Fruit fly (Drosophila melanogaster) whole organism, embryonic: ENCODE results near the gene CG32161.

ENCODE experiments used
- BtbVII ChIP-seq: fragments of 200-800 bp; sonication (Bioruptor generic); optimal IDR thresholded peaks from 3 replicates; lab custom pipeline; 2017; ENCODE audit warnings: missing biosample characterization, mild to moderate bottlenecking, missing genetic modification characterization
- Bteb2 ChIP-seq: fragments of 200-800 bp; sonication (Bioruptor generic); optimal IDR thresholded peaks from 2 replicates; lab custom pipeline; 2016; ENCODE audit warnings: missing biosample characterization, missing genetic modification characterization
- CG10209 ChIP-seq: fragments of 200-800 bp; sonication (Bioruptor generic); optimal IDR thresholded peaks from 3 replicates; lab custom pipeline; 2017; ENCODE audit warnings: missing biosample characterization, mild to moderate bottlenecking, missing genetic modification characterization, missing genetic modification reagents
- CG10274 ChIP-seq: fragments of 200-800 bp; sonication (Bioruptor generic); optimal IDR thresholded peaks from 3 replicates; lab custom pipeline; 2017; ENCODE audit warnings: missing biosample characterization, mild to moderate bottlenecking, missing genetic modification characterization
- CG10959 ChIP-seq: fragments of 200-800 bp; sonication (Bioruptor generic); IDR thresholded peaks from 2 replicates; pipeline ENCODE4 v1.3.6; 2022; ENCODE audit warnings: missing biosample characterization, missing genetic modification characterization
- CG11504 ChIP-seq: fragments of 200-800 bp; sonication (Bioruptor generic); optimal IDR thresholded peaks from 3 replicates; lab custom pipeline; 2019; ENCODE audit warnings: missing biosample characterization, mild to moderate bottlenecking, missing genetic modification characterization, moderate library complexity
- CG11560 ChIP-seq: fragments of 200-800 bp; sonication (Bioruptor generic); IDR thresholded peaks from 3 replicates; pipeline ENCODE4 v1.3.6; 2022; ENCODE audit warnings: missing biosample characterization, missing genetic modification characterization
- CG11696 ChIP-seq: fragments of 200-800 bp; sonication (Bioruptor generic); IDR thresholded peaks from 2 replicates; pipeline ENCODE4 v1.3.6; 2022; ENCODE audit warnings: missing biosample characterization, missing genetic modification characterization
- CG13424 ChIP-seq: fragments of 200-800 bp; sonication (Bioruptor generic); optimal IDR thresholded peaks from 2 replicates; lab custom pipeline; 2019; ENCODE audit warnings: missing biosample characterization, mild to moderate bottlenecking, missing genetic modification characterization, moderate library complexity
- CG14667 ChIP-seq: fragments of 200-800 bp; sonication (Bioruptor generic); IDR thresholded peaks from 2 replicates; pipeline ENCODE4 v1.3.6; 2022; ENCODE audit warnings: missing biosample characterization, missing genetic modification characterization
- CG1832 ChIP-seq: fragments of 200-800 bp; sonication (Bioruptor generic); optimal IDR thresholded peaks from 2 replicates; lab custom pipeline; 2017; ENCODE audit warnings: missing biosample characterization, mild to moderate bottlenecking, missing genetic modification characterization, inconsistent platforms
- CG18599 ChIP-seq: fragments of 200-800 bp; sonication (Bioruptor generic); optimal IDR thresholded peaks from 3 replicates; lab custom pipeline; 2017; ENCODE audit warnings: missing biosample characterization, missing genetic modification characterization, mild to moderate bottlenecking, moderate library complexity, missing genetic modification reagents
- CG2199 ChIP-seq: fragments of 200-800 bp; sonication (Bioruptor generic); IDR thresholded peaks from 3 replicates; pipeline ENCODE4 v1.3.6; 2022; ENCODE audit warnings: missing biosample characterization, missing genetic modification characterization
- CG30020 ChIP-seq: fragments of 200-800 bp; optimal IDR thresholded peaks from 2 replicates; lab custom pipeline; 2019; ENCODE audit warnings: missing biosample characterization, mild to moderate bottlenecking, missing genetic modification characterization, moderate library complexity
- CG34376 ChIP-seq: fragments of 200-800 bp; sonication (Bioruptor generic); optimal IDR thresholded peaks from 2 replicates; lab custom pipeline; 2018; ENCODE audit warnings: missing biosample characterization, mild to moderate bottlenecking, missing genetic modification characterization
- CG4282 ChIP-seq: fragments of 200-800 bp; sonication (Bioruptor generic); optimal IDR thresholded peaks from 2 replicates; lab custom pipeline; 2016; ENCODE audit warnings: missing biosample characterization, missing genetic modification characterization
- CG4707 ChIP-seq: fragments of 200-800 bp; sonication (Bioruptor generic); optimal IDR thresholded peaks from 2 replicates; lab custom pipeline; 2018; ENCODE audit warnings: missing biosample characterization, mild to moderate bottlenecking, missing genetic modification characterization, moderate library complexity
- CG7372 ChIP-seq: fragments of 200-800 bp; sonication (Bioruptor generic); IDR thresholded peaks from 2 replicates; pipeline ENCODE4 v1.3.6; 2022; ENCODE audit warnings: missing biosample characterization, missing genetic modification characterization
- CG7745 ChIP-seq: fragments of 200-800 bp; sonication (Bioruptor generic); optimal IDR thresholded peaks from 2 replicates; lab custom pipeline; 2018; ENCODE audit warnings: missing biosample characterization, mild to moderate bottlenecking, missing genetic modification characterization, moderate library complexity
- CG8281 ChIP-seq: fragments of 200-800 bp; sonication (Bioruptor generic); optimal IDR thresholded peaks from 2 replicates; lab custom pipeline; 2018; ENCODE audit warnings: missing biosample characterization, mild to moderate bottlenecking, missing genetic modification characterization, moderate library complexity
- CG9609 ChIP-seq: fragments of 200-800 bp; sonication (Bioruptor generic); optimal IDR thresholded peaks from 3 replicates; lab custom pipeline; 2016; ENCODE audit warnings: missing biosample characterization, missing genetic modification characterization
- CG9932 ChIP-seq: fragments of 200-800 bp; sonication (Bioruptor generic); IDR thresholded peaks from 2 replicates; pipeline ENCODE4 v1.3.6; 2022; ENCODE audit warnings: missing biosample characterization, missing genetic modification characterization
- Camta ChIP-seq: fragments of 200-800 bp; sonication (Bioruptor generic); optimal IDR thresholded peaks from 2 replicates; lab custom pipeline; 2016; ENCODE audit warnings: missing biosample characterization, missing genetic modification characterization
- Eip74EF ChIP-seq, 2 experiments: fragments of 200-800 bp in 1 of 2; fragments of >200 bp in 1 of 2; sonication (Bioruptor generic) in 1 of 2; optimal IDR thresholded peaks; 2 replicates each; lab custom pipeline; 2017 to 2019; ENCODE audit warnings: missing biosample characterization in 2 of 2, missing genetic modification characterization in 2 of 2, mild to moderate bottlenecking in 1 of 2, moderate library complexity in 1 of 2
- Fer3 ChIP-seq: fragments of 200-800 bp; sonication (Bioruptor generic); optimal IDR thresholded peaks from 2 replicates; lab custom pipeline; 2018; ENCODE audit warnings: missing biosample characterization, mild to moderate bottlenecking, missing genetic modification characterization, moderate library complexity
- GATAe ChIP-seq: fragments of 200-800 bp; sonication (Bioruptor generic); conservative IDR thresholded peaks from 2 replicates; pipeline ENCODE4 v1.3.6; 2022; ENCODE audit warnings: missing biosample characterization, missing genetic modification characterization
- H15 ChIP-seq: fragments of 200-800 bp; sonication (Bioruptor generic); IDR thresholded peaks from 3 replicates; pipeline ENCODE4 v1.3.6; 2022; ENCODE audit warnings: missing biosample characterization, missing genetic modification characterization
- Hand ChIP-seq: fragments of 200-800 bp; sonication (Bioruptor generic); optimal IDR thresholded peaks from 2 replicates; lab custom pipeline; 2017; ENCODE audit warnings: mild to moderate bottlenecking, missing biosample characterization, missing genetic modification reagents, missing genetic modification characterization
- Hr39 ChIP-seq: fragments of >200 bp; optimal IDR thresholded peaks from 2 replicates; lab custom pipeline; 2017
- Med ChIP-seq: fragments of 200-800 bp; sonication (Bioruptor generic); peaks from one replicate; lab custom pipeline; 2016; ENCODE audit warnings: missing biosample characterization, missing genetic modification characterization, mild to moderate bottlenecking, inconsistent platforms, moderate library complexity
- Meics ChIP-seq: fragments of 200-800 bp; sonication (Bioruptor generic); optimal IDR thresholded peaks from 2 replicates; lab custom pipeline; 2017; ENCODE audit warnings: missing biosample characterization, mild to moderate bottlenecking, missing genetic modification characterization
- NC2α ChIP-seq: fragments of 200-800 bp; sonication (Bioruptor generic); optimal IDR thresholded peaks from 2 replicates; lab custom pipeline; 2016; ENCODE audit warnings: missing biosample characterization, missing genetic modification characterization
- Oaz ChIP-seq: fragments of 200-800 bp; sonication (Bioruptor generic); IDR thresholded peaks from 2 replicates; pipeline ENCODE4 v1.3.6; 2022; ENCODE audit warnings: missing biosample characterization, missing genetic modification characterization
- Pdp1 ChIP-seq, 2 experiments: fragments of 200-800 bp; sonication (Bioruptor generic); optimal IDR thresholded peaks; 3 replicates each; lab custom pipeline; 2016; ENCODE audit warnings: missing biosample characterization in 2 of 2, missing genetic modification characterization in 2 of 2, mild to moderate bottlenecking in 1 of 2, moderate library complexity in 1 of 2
- Side ChIP-seq: fragments of 200-800 bp; sonication (Bioruptor generic); optimal IDR thresholded peaks from 2 replicates; lab custom pipeline; 2016; ENCODE audit warnings: missing biosample characterization, missing genetic modification characterization
- TFAM ChIP-seq: fragments of 200-800 bp; sonication (Bioruptor generic); optimal IDR thresholded peaks from 2 replicates; lab custom pipeline; 2017; ENCODE audit warnings: missing biosample characterization, missing genetic modification characterization, inconsistent platforms
- Xbp1 ChIP-seq: fragments of 200-800 bp; sonication (Bioruptor generic); optimal IDR thresholded peaks from 3 replicates; lab custom pipeline; 2016; ENCODE audit warnings: missing biosample characterization, mild to moderate bottlenecking, missing genetic modification characterization
- chinmo ChIP-seq: fragments of 200-800 bp; sonication (Bioruptor generic); IDR thresholded peaks from 4 replicates; pipeline ENCODE4 v1.3.6; 2022; ENCODE audit warnings: missing biosample characterization, missing genetic modification characterization; ENCODE audit not compliant: partially characterized antibody
- dmrt11E ChIP-seq: fragments of 200-800 bp; sonication (Bioruptor generic); optimal IDR thresholded peaks from 3 replicates; lab custom pipeline; 2018; ENCODE audit warnings: missing biosample characterization, mild to moderate bottlenecking, missing genetic modification characterization, moderate library complexity
- exex ChIP-seq: fragments of 200-800 bp; sonication (Bioruptor generic); optimal IDR thresholded peaks from 4 replicates; lab custom pipeline; 2018; ENCODE audit warnings: missing biosample characterization, mild to moderate bottlenecking, missing genetic modification characterization, moderate library complexity
- hkb ChIP-seq, 2 experiments: fragments of 200-800 bp in 1 of 2; fragments of >200 bp in 1 of 2; sonication (Bioruptor generic) in 1 of 2; IDR thresholded peaks in 1 of 2; optimal IDR thresholded peaks in 1 of 2; 2 replicates each; pipeline versions ENCODE4 v1.3.6 to Lab custom; 2017 to 2022; ENCODE audit warnings: missing biosample characterization in 1 of 2, missing genetic modification characterization in 1 of 2
- mirr ChIP-seq: fragments of 200-800 bp; sonication (Bioruptor generic); optimal IDR thresholded peaks from 3 replicates; lab custom pipeline; 2018; ENCODE audit warnings: missing biosample characterization, mild to moderate bottlenecking, missing genetic modification characterization
- mld ChIP-seq: fragments of 200-800 bp; sonication (Bioruptor generic); IDR thresholded peaks from 3 replicates; pipeline ENCODE4 v1.3.6; 2022; ENCODE audit warnings: missing biosample characterization, missing genetic modification characterization; ENCODE audit not compliant: partially characterized antibody
- onecut ChIP-seq: fragments of 200-800 bp; sonication (Bioruptor generic); IDR thresholded peaks from 2 replicates; pipeline ENCODE4 v1.3.6; 2022; ENCODE audit warnings: missing biosample characterization, missing genetic modification characterization
- p53 ChIP-seq: fragments of 200-800 bp; sonication (Bioruptor generic); optimal IDR thresholded peaks from 2 replicates; lab custom pipeline; 2016; ENCODE audit warnings: missing biosample characterization, missing genetic modification characterization
- prd ChIP-seq, 3 experiments: fragments of >200 bp in 2 of 3; fragments of 200-800 bp in 1 of 3; sonication (Bioruptor generic) in 1 of 3; optimal IDR thresholded peaks in 2 of 3; IDR thresholded peaks in 1 of 3; 2 replicates in 2 of 3; 3 replicates in 1 of 3; pipeline versions ENCODE4 v1.3.6 to Lab custom; 2017 to 2022; ENCODE audit warnings: missing biosample characterization in 1 of 3, missing genetic modification characterization in 1 of 3
- sd ChIP-seq: fragments of 200-800 bp; sonication (Bioruptor generic); optimal IDR thresholded peaks from 3 replicates; lab custom pipeline; 2018; ENCODE audit warnings: missing biosample characterization, mild to moderate bottlenecking, missing genetic modification characterization, moderate library complexity
- stwl ChIP-seq: fragments of 200-800 bp; sonication (Bioruptor generic); optimal IDR thresholded peaks from 3 replicates; lab custom pipeline; 2018; ENCODE audit warnings: missing biosample characterization, mild to moderate bottlenecking, missing genetic modification characterization, moderate library complexity
- sug ChIP-seq: fragments of 200-800 bp; optimal IDR thresholded peaks from 2 replicates; lab custom pipeline; 2019; ENCODE audit warnings: missing biosample characterization, mild to moderate bottlenecking, missing genetic modification characterization, moderate library complexity
- yki ChIP-seq: fragments of >200 bp; optimal IDR thresholded peaks from 3 replicates; lab custom pipeline; 2018

CG32161 gene

dm6 chr3L:16867190-16867589 is 21.2 kb downstream of the CG32161 start:
- TF ChIP-seq Hr39 (no peak), CG14667 (GFP tag; lab: Robert Waterston, UW) (no peak), BtbVII (GFP tag; lab: Kevin White, UChicago) (peak; percentile 29), yki (lab: Kevin White, UChicago) (no peak), Meics (GFP tag; lab: Kevin White, UChicago) (peak; percentile 13), CG1832 (GFP tag; lab: Kevin White, UChicago) (no peak), CG11560 (no peak), CG30020 (tag; lab: Kevin White, UChicago) (no peak), Eip74EF (GFP tag; optimal IDR thresholded peaks at IDR 0.05; lab: Kevin White, UChicago) (peak in 1 of 2 experiments; percentile 48), CG2199 (GFP tag; lab: Robert Waterston, UW) (0 out of 3 replicates have a peak, but pooled peaks have one; percentile 14), CG11504 (tag; lab: Kevin White, UChicago) (no peak), CG10274 (GFP tag; lab: Kevin White, UChicago) (no peak), sug (tag; lab: Kevin White, UChicago) (peak; percentile 39), CG34376 (GFP tag; lab: Kevin White, UChicago) (peak; percentile 25), CG7372 (GFP tag; lab: Robert Waterston, UW) (no peak), CG8281 (tag; lab: Kevin White, UChicago) (no peak), exex (peak; percentile 81), Pdp1 (GFP tag; optimal IDR thresholded peaks at IDR 0.05; lab: Kevin White, UChicago) (peak in 1 of 2 experiments; percentile 61), Med (GFP tag; lab: Kevin White, UChicago) (peak; percentile 62), CG9609 (no peak), CG18599 (GFP tag; lab: Kevin White, UChicago) (peak; percentile 16), sd (peak; percentile 40), mirr (GFP tag; lab: Kevin White, UChicago) (peak; percentile 41), chinmo (GFP tag; lab: Robert Waterston, UW) (0 out of 4 replicates have a peak, but pooled peaks have one; percentile 23), Fer3 (no peak), Bteb2 (GFP tag; lab: Kevin White, UChicago) (no peak), hkb (optimal IDR thresholded peaks at IDR 0.05; lab: Kevin White, UChicago) (no peak), hkb (GFP tag; IDR thresholded peaks at IDR 0.05; lab: Robert Waterston, UW) (no peak), GATAe (GFP tag; lab: Robert Waterston, UW) (peak; percentile 35), CG4282 (GFP tag; lab: Kevin White, UChicago) (no peak)

- TF ChIP-seq Camta (no peak), onecut (GFP tag; lab: Robert Waterston, UW) (no peak), stwl (tag; lab: Kevin White, UChicago) (no peak), CG4707 (no peak), mld (GFP tag; lab: Robert Waterston, UW) (no peak), TFAM (GFP tag; lab: Kevin White, UChicago) (no peak), CG10209 (GFP tag; lab: Kevin White, UChicago) (peak; percentile 22), CG13424 (tag; lab: Kevin White, UChicago) (peak; percentile 28), Side (GFP tag; lab: Kevin White, UChicago) (no peak), Xbp1 (GFP tag; lab: Kevin White, UChicago) (peak; percentile 8), H15 (GFP tag; lab: Robert Waterston, UW) (no peak), CG11696 (GFP tag; lab: Robert Waterston, UW) (peak; percentile 75), CG10959 (no peak), Oaz (GFP tag; lab: Robert Waterston, UW) (no peak), NC2α (no peak), prd (optimal IDR thresholded peaks at IDR 0.05; lab: Kevin White, UChicago) (no peak), prd (GFP tag; IDR thresholded peaks at IDR 0.05; lab: Robert Waterston, UW) (no peak), CG9932 (GFP tag; lab: Robert Waterston, UW) (no peak), Hand (no peak), CG7745 (no peak), p53 (no peak), dmrt11E (tag; lab: Kevin White, UChicago) (no peak)
These were observed 24.7 kb downstream of the CG32161 start for dm6 chr3L:16870723-16871137.
